Fruit fly (Drosophila melanogaster): Measurements from ENCODE around the gene skd.

Gene skd

DNA sequence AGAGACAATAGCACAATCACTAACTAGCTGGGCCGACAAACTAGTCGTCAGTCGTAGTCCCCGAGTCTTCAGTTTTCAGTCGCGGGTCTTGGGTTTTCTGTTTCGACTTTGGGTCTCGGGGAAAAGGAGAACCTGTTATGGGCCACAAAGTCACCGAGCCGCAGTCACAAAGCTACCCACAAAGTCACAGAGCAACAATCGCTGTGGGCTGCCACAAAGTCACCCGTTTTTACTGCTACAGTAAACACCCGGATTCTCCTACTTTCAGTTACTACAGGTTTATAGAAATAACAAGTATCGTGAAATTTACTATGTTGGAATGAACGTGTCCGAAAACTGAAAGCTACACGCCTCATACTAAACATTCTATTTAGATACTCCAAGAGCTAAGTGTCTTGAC is 3.4 kb downstream of the skd start:
- TF ChIP-seq CG17801 (GFP tag; optimal IDR thresholded peaks at IDR 0.05; ENCODE audit: partially characterized antibody) = no peak

- TF ChIP-seq CG17801 (GFP tag; optimal IDR thresholded peaks at IDR 0.05; ENCODE audit: partially characterized antibody) = no peak
Measured at dm6 chr3L:21023364-21023763, 3.9 kb downstream of the skd start.

- no peak for TF ChIP-seq CG17801 (GFP tag; optimal IDR thresholded peaks at IDR 0.05; ENCODE audit: partially characterized antibody)
Measured at dm6 chr3L:21014516-21014945, 12.7 kb downstream of the skd start.

dm6 chr3L:21013465-21013864 is 13.8 kb downstream of the skd start:
- TF ChIP-seq CG17801 (GFP tag; optimal IDR thresholded peaks at IDR 0.05; ENCODE audit: partially characterized antibody) = no peak

DNA sequence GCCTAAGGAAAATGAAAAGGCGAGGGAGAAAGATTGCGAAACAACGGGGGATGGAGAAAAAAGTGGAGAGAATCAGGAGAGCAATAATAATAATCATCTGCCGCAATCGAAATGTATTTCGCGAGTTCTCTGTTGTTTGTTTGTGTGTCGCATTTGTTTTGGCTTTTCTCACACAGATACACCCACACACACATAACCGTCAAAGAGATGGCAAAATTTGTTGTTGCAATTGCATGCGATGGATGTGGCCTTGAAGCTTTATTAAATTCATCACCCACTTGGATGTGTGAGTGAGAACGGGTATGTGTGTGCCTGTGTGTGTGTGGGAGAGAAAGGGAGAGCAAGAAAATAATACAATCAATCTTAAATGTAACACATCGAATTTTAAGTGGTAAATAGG is 15.5 kb downstream of the skd start:
- no peak for TF ChIP-seq CG17801 (GFP tag; optimal IDR thresholded peaks at IDR 0.05; ENCODE audit: partially characterized antibody)

DNA sequence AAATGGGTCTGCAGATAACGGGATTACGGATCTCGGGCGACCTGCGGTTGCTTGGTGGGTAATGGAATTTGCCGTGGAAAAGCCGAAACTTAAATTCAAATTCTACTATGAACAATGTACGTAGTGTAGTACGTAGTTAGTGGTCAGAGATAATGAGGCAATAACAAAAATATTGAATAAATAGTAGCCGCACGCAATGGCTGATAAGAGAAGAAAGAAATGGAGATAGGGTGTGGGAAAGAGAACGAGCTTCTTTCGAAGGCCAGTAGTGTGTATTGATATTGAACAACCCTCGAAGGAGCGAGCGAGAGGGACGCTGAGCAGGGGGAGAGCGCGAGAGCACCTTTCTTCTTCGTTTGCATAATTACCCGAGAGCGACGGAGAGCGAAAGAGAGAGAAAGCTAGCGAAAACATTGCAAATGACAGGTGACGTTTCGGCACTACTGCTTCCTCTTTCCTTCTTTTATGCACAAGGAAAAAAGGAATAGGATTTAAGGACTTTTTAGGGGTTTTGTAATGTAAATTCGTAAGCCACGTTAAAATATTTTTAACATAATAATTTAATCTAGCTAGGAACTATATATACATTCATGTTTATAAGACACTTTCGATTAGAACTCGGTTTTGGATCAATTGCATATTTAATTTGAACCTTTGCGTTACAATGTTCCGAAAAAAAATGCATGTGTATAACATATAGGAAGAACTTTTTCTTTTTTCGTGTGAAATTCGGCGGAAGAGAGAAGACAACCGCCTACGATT is 16.2 kb downstream of the skd start:
- no peak for TF ChIP-seq CG17801 (GFP tag; optimal IDR thresholded peaks at IDR 0.05; ENCODE audit: partially characterized antibody)

DNA sequence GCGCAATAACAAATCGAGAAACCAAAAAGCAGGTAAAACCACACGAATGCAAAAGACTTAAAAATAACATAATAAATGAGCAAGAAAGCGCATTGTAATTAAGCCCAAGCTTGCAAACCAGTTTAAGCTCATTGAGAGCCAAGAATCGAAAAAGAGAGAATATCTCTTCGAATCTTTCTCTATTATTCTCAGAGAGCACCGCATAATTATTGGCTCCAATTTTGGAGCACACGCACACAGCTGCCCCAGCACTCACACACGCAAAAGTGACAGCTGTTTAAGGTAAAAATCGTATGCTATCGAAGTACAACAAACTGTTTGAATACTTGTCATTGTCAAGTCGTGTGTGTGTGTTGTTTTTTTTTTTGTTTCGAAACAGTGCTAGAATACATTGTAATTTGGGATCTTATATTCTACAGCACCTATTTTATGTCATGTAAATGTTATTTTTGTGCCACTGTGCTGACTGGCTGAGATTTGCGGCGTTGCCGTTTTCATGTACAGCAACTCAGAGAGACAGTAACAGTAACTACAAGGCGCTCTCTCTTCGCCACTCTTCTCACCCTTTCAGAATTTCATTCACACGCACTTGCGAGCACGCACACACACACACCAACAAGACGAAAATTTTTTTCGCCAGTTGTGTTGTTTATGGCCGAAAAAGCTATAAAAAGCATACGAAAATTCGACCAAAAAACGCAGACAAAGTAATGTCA is 17.7 kb downstream of the skd start:
- no peak for TF ChIP-seq CG17801 (GFP tag; optimal IDR thresholded peaks at IDR 0.05; ENCODE audit: partially characterized antibody)

- no peak for TF ChIP-seq CG17801 (GFP tag; optimal IDR thresholded peaks at IDR 0.05; ENCODE audit: partially characterized antibody)
Measured at dm6 chr3L:21008899-21009298, 18.3 kb downstream of the skd start.

DNA sequence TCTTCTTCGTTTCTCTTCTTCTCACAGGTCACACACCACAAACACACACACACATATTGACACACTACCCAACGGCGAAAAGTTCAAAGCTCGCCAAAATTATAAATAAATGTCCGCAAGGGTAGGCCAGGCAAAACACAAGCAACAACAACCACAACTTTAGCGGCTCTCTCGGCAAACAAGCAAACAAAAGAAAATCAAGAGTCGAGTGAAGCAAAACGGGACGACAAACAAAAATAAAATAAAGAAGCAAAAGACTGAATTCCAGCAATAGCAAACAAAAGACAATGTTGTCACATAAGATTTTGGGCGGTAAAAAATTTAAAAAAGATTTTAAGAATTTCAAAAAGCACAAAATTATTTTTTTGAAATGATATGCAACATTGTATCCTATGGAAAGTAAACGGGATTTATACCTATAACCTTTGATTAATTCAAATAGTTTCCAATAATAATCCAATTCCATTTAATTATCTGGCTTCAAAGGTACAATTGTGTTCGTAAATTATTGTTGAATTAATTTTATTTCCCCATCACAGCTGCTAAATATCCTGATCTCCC is 18.9 kb downstream of the skd start:
- no peak for TF ChIP-seq CG17801 (GFP tag; optimal IDR thresholded peaks at IDR 0.05; ENCODE audit: partially characterized antibody)

dm6 chr3L:21007364-21008254 is 19.6 kb downstream of the skd start:
- no peak for TF ChIP-seq CG17801 (GFP tag; optimal IDR thresholded peaks at IDR 0.05; ENCODE audit: partially characterized antibody)

DNA sequence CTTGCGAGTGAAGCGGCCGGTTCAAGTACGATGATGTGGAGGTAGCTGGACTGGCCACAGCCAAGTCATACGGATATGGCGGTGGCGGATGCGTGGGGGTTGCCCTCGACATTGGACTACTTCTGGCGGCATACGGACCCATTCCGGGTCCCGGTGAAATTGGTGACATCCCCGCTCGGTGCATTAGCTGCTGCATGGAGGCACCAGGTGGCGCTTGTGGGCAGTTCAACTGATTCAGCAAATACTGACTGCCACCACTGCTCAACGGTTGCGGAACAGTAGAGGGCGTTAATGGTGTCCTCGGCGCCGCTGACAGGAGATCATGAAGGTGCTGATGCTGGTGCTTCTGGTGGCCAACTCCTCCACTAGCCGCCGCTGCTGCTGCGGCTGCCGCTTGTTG is 27.6 kb downstream of the skd start:
- TF ChIP-seq CG17801 (GFP tag; optimal IDR thresholded peaks at IDR 0.05; ENCODE audit: partially characterized antibody) = no peak

- TF ChIP-seq CG17801 (GFP tag; optimal IDR thresholded peaks at IDR 0.05; ENCODE audit: partially characterized antibody) = no peak
Measured at dm6 chr3L:20991373-20991772, 35.9 kb downstream of the skd start, which contains the start of gene CG12984. TSS of gene CG12984 (plus strand) at chr3L:20991673.

DNA sequence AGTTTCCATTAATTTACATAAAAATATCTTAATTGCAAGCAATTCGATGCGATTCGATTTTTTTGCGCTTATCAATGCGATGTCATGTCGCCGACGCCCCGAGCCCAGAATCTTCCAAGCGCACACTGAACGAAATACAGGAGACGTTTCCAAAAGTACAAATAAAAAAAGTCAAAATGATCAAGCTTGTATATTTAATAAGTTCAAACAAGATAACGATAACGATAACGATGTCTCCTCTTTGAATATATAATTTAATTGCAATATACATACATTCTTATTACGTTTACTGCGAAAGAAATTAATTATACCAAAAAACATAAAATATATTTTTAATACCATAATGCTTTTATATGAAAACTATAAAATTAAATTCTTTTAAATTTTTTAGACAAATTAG is 37.0 kb downstream of the skd start:
- TF ChIP-seq CG17801 (GFP tag; optimal IDR thresholded peaks at IDR 0.05; ENCODE audit: partially characterized antibody) = no peak

- TF ChIP-seq CG17801 (GFP tag; optimal IDR thresholded peaks at IDR 0.05; ENCODE audit: partially characterized antibody) = no peak
Measured at dm6 chr3L:20988862-20989261, 38.4 kb downstream of the skd start.

DNA sequence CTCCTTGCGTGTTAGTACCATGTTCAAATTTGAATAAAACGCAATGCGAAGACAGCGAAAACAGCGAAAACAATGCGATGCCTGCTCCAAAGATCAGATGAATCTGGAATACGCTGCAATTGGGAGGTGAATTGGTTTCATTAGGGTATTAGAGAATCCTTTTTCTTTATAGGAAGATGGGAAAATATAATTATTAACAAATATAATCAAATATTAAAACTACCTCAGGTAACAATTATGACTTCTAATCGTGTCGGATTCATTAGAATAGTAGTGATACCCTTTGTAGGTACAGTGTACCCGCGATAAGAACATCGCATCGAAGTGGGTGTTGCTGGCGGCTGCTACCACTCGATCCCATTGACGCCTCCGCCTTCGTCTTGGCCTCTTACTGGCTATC is 39.3 kb downstream of the skd start:
- no peak for TF ChIP-seq CG17801 (GFP tag; optimal IDR thresholded peaks at IDR 0.05; ENCODE audit: partially characterized antibody)

Measured in ovary, adult (tissue).